Worm (Caenorhabditis elegans) whole organism, L4/young adult: Measurements from ENCODE around the gene K11H12.11.

Experiments used
- W03F9.2 ChIP-seq: fragments of 150-350 bp; optimal IDR thresholded peaks from 2 replicates; lab custom pipeline; 2014; ENCODE audit warnings: missing biosample characterization, missing genetic modification characterization
- dao-5 ChIP-seq: sonication (generic microtip); optimal IDR thresholded peaks from 2 replicates; lab custom pipeline; 2016; ENCODE audit warnings: missing genotype, missing genetic modification characterization, moderate library complexity, missing compliant biosample characterization
- him-1 ChIP-seq: sonication (generic microtip); optimal IDR thresholded peaks from 2 replicates; lab custom pipeline; 2016; ENCODE audit warnings: missing genotype, missing genetic modification reagents, missing genetic modification characterization, missing compliant biosample characterization

DNA sequence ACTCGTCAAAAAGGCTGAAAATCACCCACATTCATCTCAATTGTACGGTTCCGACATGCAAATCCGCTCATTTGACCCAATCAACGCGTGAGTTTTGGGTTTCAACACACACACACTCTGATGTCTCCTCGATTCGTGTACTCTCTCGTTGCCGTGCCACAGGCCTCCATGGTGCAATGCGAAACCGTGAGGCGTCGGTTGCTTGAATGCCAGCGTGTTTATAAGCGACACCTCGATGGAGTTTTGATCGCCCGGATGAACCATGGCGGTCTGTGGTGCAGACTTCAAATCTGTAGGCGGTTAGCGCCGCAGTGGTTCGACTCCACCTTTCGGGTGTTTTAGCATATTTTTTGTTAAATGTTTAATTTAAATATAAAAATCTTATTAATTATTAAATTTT lies 12.4 kb downstream of the K11H12.11 start:
- TF ChIP-seq W03F9.2 (tag; lab: Kevin White, UChicago) (no peak), him-1 (no peak), dao-5 (no peak)
